Worm (Caenorhabditis elegans) whole organism, early embryonic: ENCODE data around the gene Y38F1A.2.

Experiments used
- B0310.2 ChIP-seq: sonication (generic microtip); optimal IDR thresholded peaks from 2 replicates; lab custom pipeline; 2016; ENCODE audit warnings: mild to moderate bottlenecking, missing genetic modification characterization, missing compliant biosample characterization
- F13C5.2 ChIP-seq: sonication (generic microtip); optimal IDR thresholded peaks from 2 replicates; lab custom pipeline; 2017; ENCODE audit warnings: mild to moderate bottlenecking, missing genetic modification characterization, inconsistent platforms, missing compliant biosample characterization
- ama-1 ChIP-seq: fragments of 150-350 bp; optimal IDR thresholded peaks from 2 replicates; lab custom pipeline; 2014
- ceh-13 ChIP-seq: fragments of 200-800 bp; sonication (Bioruptor generic); optimal IDR thresholded peaks from 2 replicates; lab custom pipeline; 2018; ENCODE audit warnings: mild to moderate bottlenecking, missing genetic modification characterization, missing compliant biosample characterization
- ceh-36 ChIP-seq: sonication (generic microtip); optimal IDR thresholded peaks from 2 replicates; lab custom pipeline; 2016; ENCODE audit warnings: missing genetic modification characterization, inconsistent platforms, missing compliant biosample characterization
- flt-1 ChIP-seq: fragments of 200-800 bp; sonication (Bioruptor generic); IDR thresholded peaks from 2 replicates; pipeline ENCODE4 v1.3.6; 2022; ENCODE audit warnings: missing genetic modification characterization, missing compliant biosample characterization
- hmbx-1 ChIP-seq: sonication (generic microtip); optimal IDR thresholded peaks from 2 replicates; lab custom pipeline; 2016; ENCODE audit warnings: mild to moderate bottlenecking, missing genetic modification characterization, missing compliant biosample characterization
- hmg-4 ChIP-seq: fragments of 200-800 bp; sonication (Bioruptor generic); optimal IDR thresholded peaks from 2 replicates; lab custom pipeline; 2018; ENCODE audit warnings: mild to moderate bottlenecking, missing genetic modification characterization, missing compliant biosample characterization
- hnd-1 ChIP-seq: sonication (generic microtip); optimal IDR thresholded peaks from 2 replicates; lab custom pipeline; 2016; ENCODE audit warnings: missing genetic modification characterization, missing compliant biosample characterization
- scrt-1 ChIP-seq: fragments of 200-800 bp; sonication (Bioruptor generic); IDR thresholded peaks from 2 replicates; pipeline ENCODE4 v1.3.6; 2022; ENCODE audit warnings: missing genetic modification characterization, missing compliant biosample characterization
- sea-1 ChIP-seq: fragments of 200-800 bp; sonication (Bioruptor generic); conservative IDR thresholded peaks from 2 replicates; pipeline ENCODE4 v1.3.6; 2022; ENCODE audit warnings: missing genetic modification characterization, missing compliant biosample characterization
- tbx-11 ChIP-seq: fragments of 200-800 bp; sonication (Bioruptor generic); IDR thresholded peaks from 2 replicates; pipeline ENCODE4 v1.3.6; 2022; ENCODE audit warnings: missing genetic modification characterization, missing compliant biosample characterization
- tra-4 ChIP-seq: sonication (generic microtip); optimal IDR thresholded peaks from 2 replicates; lab custom pipeline; 2017; ENCODE audit warnings: missing genetic modification characterization, missing compliant biosample characterization

ce11 chrII:12981980-12982575, 27.3 kb downstream of the Y38F1A.2 start:
- TF ChIP-seq ceh-36 (tag; lab: Kevin White, UChicago): no peak
- no peak for TF ChIP-seq scrt-1 (GFP tag; lab: Robert Waterston, UW)
- TF ChIP-seq tra-4: no peak
- TF ChIP-seq flt-1 (GFP tag; lab: Robert Waterston, UW): no peak
- TF ChIP-seq hnd-1 (tag; lab: Kevin White, UChicago): no peak
- TF ChIP-seq ama-1 (lab: Kevin White, UChicago): no peak
- no peak for TF ChIP-seq sea-1 (GFP tag; lab: Robert Waterston, UW)
- TF ChIP-seq F13C5.2 (tag; lab: Kevin White, UChicago): no peak
- TF ChIP-seq B0310.2 (tag; lab: Kevin White, UChicago): no peak
- no peak for TF ChIP-seq tbx-11
- no peak for TF ChIP-seq hmg-4 (GFP tag; lab: Kevin White, UChicago)
- TF ChIP-seq ceh-13 (GFP tag; lab: Kevin White, UChicago): no peak
- TF ChIP-seq hmbx-1 (tag; lab: Kevin White, UChicago): no peak
